Fruit fly (Drosophila melanogaster) whole organism, embryonic: ENCODE measurements around the gene Aatf.

Source experiments
- Atf3 ChIP-seq: fragments of 200-800 bp; sonication (Bioruptor generic); optimal IDR thresholded peaks from 3 replicates; lab custom pipeline; 2016; ENCODE audit warnings: missing biosample characterization, missing genetic modification characterization
- CG1024 ChIP-seq: fragments of 200-800 bp; sonication (Bioruptor generic); IDR thresholded peaks from 2 replicates; pipeline ENCODE4 v1.3.6; 2022; ENCODE audit warnings: missing biosample characterization, missing genetic modification characterization
- CG10274 ChIP-seq: fragments of 200-800 bp; sonication (Bioruptor generic); optimal IDR thresholded peaks from 3 replicates; lab custom pipeline; 2017; ENCODE audit warnings: missing biosample characterization, mild to moderate bottlenecking, missing genetic modification characterization
- CG10431 ChIP-seq: fragments of 200-800 bp; sonication (Bioruptor generic); optimal IDR thresholded peaks from 3 replicates; lab custom pipeline; 2018; ENCODE audit warnings: missing biosample characterization, mild to moderate bottlenecking, missing genetic modification characterization
- CG1233 ChIP-seq: fragments of 200-800 bp; sonication (Bioruptor generic); optimal IDR thresholded peaks from 4 replicates; lab custom pipeline; 2018; ENCODE audit warnings: missing biosample characterization, mild to moderate bottlenecking, missing genetic modification characterization
- CG12659 ChIP-seq: fragments of 200-800 bp; sonication (Bioruptor generic); optimal IDR thresholded peaks from 3 replicates; lab custom pipeline; 2017; ENCODE audit warnings: mild to moderate bottlenecking, missing biosample characterization, missing genetic modification reagents, missing genetic modification characterization
- CG13424 ChIP-seq: fragments of 200-800 bp; sonication (Bioruptor generic); optimal IDR thresholded peaks from 2 replicates; lab custom pipeline; 2019; ENCODE audit warnings: missing biosample characterization, mild to moderate bottlenecking, missing genetic modification characterization, moderate library complexity
- CG14667 ChIP-seq: fragments of 200-800 bp; sonication (Bioruptor generic); IDR thresholded peaks from 2 replicates; pipeline ENCODE4 v1.3.6; 2022; ENCODE audit warnings: missing biosample characterization, missing genetic modification characterization
- CG14965 ChIP-seq: fragments of 200-800 bp; sonication (Bioruptor generic); optimal IDR thresholded peaks from 2 replicates; lab custom pipeline; 2016; ENCODE audit warnings: missing biosample characterization, missing genetic modification characterization, borderline replicate concordance
- CG1529 ChIP-seq: fragments of 200-800 bp; sonication (Bioruptor generic); optimal IDR thresholded peaks from 3 replicates; lab custom pipeline; 2018; ENCODE audit warnings: missing biosample characterization, missing genetic modification characterization
- CG1603 ChIP-seq: fragments of 200-800 bp; sonication (Bioruptor generic); optimal IDR thresholded peaks from 2 replicates; lab custom pipeline; 2019; ENCODE audit warnings: missing biosample characterization, mild to moderate bottlenecking, missing genetic modification characterization, moderate library complexity
- CG1647 ChIP-seq: fragments of 200-800 bp; sonication (Bioruptor generic); optimal IDR thresholded peaks from 3 replicates; lab custom pipeline; 2016; ENCODE audit warnings: missing biosample characterization, missing genetic modification characterization
- CG2120 ChIP-seq: fragments of 200-800 bp; sonication (Bioruptor generic); optimal IDR thresholded peaks from 3 replicates; lab custom pipeline; 2016; ENCODE audit warnings: missing biosample characterization, missing genetic modification characterization
- CG2678 ChIP-seq: fragments of 200-800 bp; sonication (Bioruptor generic); optimal IDR thresholded peaks from 3 replicates; lab custom pipeline; 2019; ENCODE audit warnings: missing biosample characterization, mild to moderate bottlenecking, missing genetic modification characterization, moderate library complexity
- CG2889 ChIP-seq: fragments of 200-800 bp; sonication (Bioruptor generic); IDR thresholded peaks from 3 replicates; pipeline ENCODE4 v1.3.6; 2022; ENCODE audit warnings: missing biosample characterization, missing genetic modification characterization
- CG30403 ChIP-seq: fragments of 200-800 bp; sonication (Bioruptor generic); optimal IDR thresholded peaks from 3 replicates; lab custom pipeline; 2016; ENCODE audit warnings: missing biosample characterization, missing genetic modification characterization
- CG30431 ChIP-seq: fragments of 200-800 bp; sonication (Bioruptor generic); optimal IDR thresholded peaks from 2 replicates; lab custom pipeline; 2017; ENCODE audit warnings: missing biosample characterization, missing genetic modification characterization
- CG31441 ChIP-seq: fragments of 200-800 bp; sonication (Bioruptor generic); IDR thresholded peaks from 2 replicates; pipeline ENCODE4 v1.3.6; 2022; ENCODE audit warnings: missing biosample characterization, missing genetic modification characterization
- CG33213 ChIP-seq: fragments of 200-800 bp; sonication (Bioruptor generic); optimal IDR thresholded peaks from 3 replicates; lab custom pipeline; 2016; ENCODE audit warnings: missing biosample characterization, missing genetic modification characterization
- CG34376 ChIP-seq: fragments of 200-800 bp; sonication (Bioruptor generic); optimal IDR thresholded peaks from 2 replicates; lab custom pipeline; 2018; ENCODE audit warnings: missing biosample characterization, mild to moderate bottlenecking, missing genetic modification characterization
- CG42726 ChIP-seq: fragments of 200-800 bp; sonication (Bioruptor generic); IDR thresholded peaks from 2 replicates; pipeline ENCODE4 v1.3.6; 2022; ENCODE audit warnings: missing biosample characterization, missing genetic modification characterization; ENCODE audit not compliant: partially characterized antibody
- CG4404 ChIP-seq: fragments of 200-800 bp; sonication (Bioruptor generic); IDR thresholded peaks from 2 replicates; pipeline ENCODE4 v1.3.6; 2022; ENCODE audit warnings: missing biosample characterization, missing genetic modification characterization
- CG5953 ChIP-seq: fragments of 200-800 bp; sonication (Bioruptor generic); IDR thresholded peaks from 2 replicates; pipeline ENCODE4 v1.3.6; 2022; ENCODE audit warnings: missing biosample characterization, missing genetic modification characterization
- CG7745 ChIP-seq: fragments of 200-800 bp; sonication (Bioruptor generic); optimal IDR thresholded peaks from 2 replicates; lab custom pipeline; 2018; ENCODE audit warnings: missing biosample characterization, mild to moderate bottlenecking, missing genetic modification characterization, moderate library complexity
- CG7987 ChIP-seq: fragments of 200-800 bp; sonication (Bioruptor generic); optimal IDR thresholded peaks from 2 replicates; lab custom pipeline; 2018; ENCODE audit warnings: missing biosample characterization, mild to moderate bottlenecking, missing genetic modification characterization, moderate library complexity
- Doc2 ChIP-seq: fragments of 200-800 bp; sonication (Bioruptor generic); IDR thresholded peaks from 2 replicates; pipeline ENCODE4 v1.3.6; 2022; ENCODE audit warnings: missing biosample characterization, missing genetic modification characterization
- Dp ChIP-seq: fragments of 200-800 bp; sonication (Bioruptor generic); optimal IDR thresholded peaks from 2 replicates; lab custom pipeline; 2018; ENCODE audit warnings: missing biosample characterization, mild to moderate bottlenecking, missing genetic modification characterization, moderate library complexity
- HLH4C ChIP-seq: fragments of 200-800 bp; sonication (Bioruptor generic); IDR thresholded peaks from 3 replicates; pipeline ENCODE4 v1.3.6; 2022; ENCODE audit warnings: missing biosample characterization, missing genetic modification characterization; ENCODE audit not compliant: partially characterized antibody
- Hey ChIP-seq: fragments of 200-800 bp; sonication (Bioruptor generic); optimal IDR thresholded peaks from 3 replicates; lab custom pipeline; 2018; ENCODE audit warnings: missing biosample characterization, mild to moderate bottlenecking, missing genetic modification characterization
- Lhr ChIP-seq: fragments of 200-800 bp; sonication (Bioruptor generic); optimal IDR thresholded peaks from 3 replicates; lab custom pipeline; 2017; ENCODE audit warnings: mild to moderate bottlenecking, missing biosample characterization, missing genetic modification reagents, missing genetic modification characterization
- Med ChIP-seq: fragments of 200-800 bp; sonication (Bioruptor generic); peaks from one replicate; lab custom pipeline; 2016; ENCODE audit warnings: missing biosample characterization, missing genetic modification characterization, mild to moderate bottlenecking, inconsistent platforms, moderate library complexity
- NC2α ChIP-seq: fragments of 200-800 bp; sonication (Bioruptor generic); optimal IDR thresholded peaks from 2 replicates; lab custom pipeline; 2016; ENCODE audit warnings: missing biosample characterization, missing genetic modification characterization
- NfI ChIP-seq: fragments of 200-800 bp; sonication (Bioruptor generic); optimal IDR thresholded peaks from 3 replicates; lab custom pipeline; 2018; ENCODE audit warnings: missing biosample characterization, mild to moderate bottlenecking, missing genetic modification characterization, moderate library complexity
- Opbp ChIP-seq: fragments of 200-800 bp; sonication (Bioruptor generic); IDR thresholded peaks from 3 replicates; pipeline ENCODE4 v1.3.6; 2022; ENCODE audit warnings: missing biosample characterization, missing genetic modification characterization; ENCODE audit not compliant: partially characterized antibody
- ase ChIP-seq: fragments of 200-800 bp; sonication (Bioruptor generic); IDR thresholded peaks from 3 replicates; pipeline ENCODE4 v1.3.6; 2022; ENCODE audit warnings: missing biosample characterization, missing genetic modification characterization
- br ChIP-seq: fragments of >200 bp; optimal IDR thresholded peaks from 2 replicates; lab custom pipeline; 2017
- bsh ChIP-seq, 2 experiments: fragments of 200-800 bp; sonication (Bioruptor generic); optimal IDR thresholded peaks; 2 replicates each; lab custom pipeline; 2017 to 2018; ENCODE audit warnings: mild to moderate bottlenecking in 2 of 2, missing biosample characterization in 2 of 2, missing genetic modification characterization in 2 of 2, moderate library complexity in 1 of 2
- da ChIP-seq: fragments of 200-800 bp; sonication (Bioruptor generic); optimal IDR thresholded peaks from 2 replicates; lab custom pipeline; 2016; ENCODE audit warnings: missing biosample characterization, missing genetic modification characterization
- disco-r ChIP-seq: fragments of 200-800 bp; sonication (Bioruptor generic); optimal IDR thresholded peaks from 2 replicates; lab custom pipeline; 2016; ENCODE audit warnings: missing biosample characterization, missing genetic modification characterization
- lov ChIP-seq, 2 experiments: fragments of 200-800 bp in 1 of 2; fragments of >200 bp in 1 of 2; sonication (Bioruptor generic) in 1 of 2; IDR thresholded peaks in 1 of 2; optimal IDR thresholded peaks in 1 of 2; 2 replicates in 1 of 2; 3 replicates in 1 of 2; pipeline versions ENCODE4 v1.3.6 to Lab custom; 2017 to 2022; ENCODE audit warnings: missing biosample characterization in 1 of 2, missing genetic modification characterization in 1 of 2
- maf-S ChIP-seq: fragments of 200-800 bp; sonication (Bioruptor generic); optimal IDR thresholded peaks from 2 replicates; lab custom pipeline; 2016; ENCODE audit warnings: missing biosample characterization, missing genetic modification characterization
- nmo ChIP-seq: fragments of 200-800 bp; sonication (Bioruptor generic); optimal IDR thresholded peaks from 2 replicates; lab custom pipeline; 2018; ENCODE audit warnings: missing biosample characterization, mild to moderate bottlenecking, missing genetic modification characterization, moderate library complexity
- pb ChIP-seq: fragments of 200-800 bp; sonication (Bioruptor generic); optimal IDR thresholded peaks from 3 replicates; lab custom pipeline; 2016; ENCODE audit warnings: missing biosample characterization, missing genetic modification characterization
- sc ChIP-seq, 3 experiments: fragments of >200 bp in 2 of 3; fragments of 200-800 bp in 1 of 3; sonication (Bioruptor generic) in 1 of 3; optimal IDR thresholded peaks; 2 replicates in 2 of 3; 3 replicates in 1 of 3; lab custom pipeline; 2017; ENCODE audit warnings: mild to moderate bottlenecking in 1 of 3, missing biosample characterization in 1 of 3, missing genetic modification characterization in 1 of 3, missing genetic modification reagents in 1 of 3
- sens-2 ChIP-seq: fragments of 200-800 bp; sonication (Bioruptor generic); IDR thresholded peaks from 2 replicates; pipeline ENCODE4 v1.3.6; 2022; ENCODE audit warnings: missing biosample characterization, missing genetic modification characterization
- sima ChIP-seq: fragments of 200-800 bp; sonication (Bioruptor generic); optimal IDR thresholded peaks from 2 replicates; lab custom pipeline; 2016; ENCODE audit warnings: missing biosample characterization, missing genetic modification characterization
- sr ChIP-seq: fragments of 200-800 bp; sonication (Bioruptor generic); IDR thresholded peaks from 3 replicates; pipeline ENCODE4 v1.3.6; 2022; ENCODE audit warnings: missing biosample characterization, missing genetic modification characterization
- stwl ChIP-seq: fragments of 200-800 bp; sonication (Bioruptor generic); optimal IDR thresholded peaks from 3 replicates; lab custom pipeline; 2018; ENCODE audit warnings: missing biosample characterization, mild to moderate bottlenecking, missing genetic modification characterization, moderate library complexity
- tap ChIP-seq: fragments of 200-800 bp; optimal IDR thresholded peaks from 3 replicates; lab custom pipeline; 2019; ENCODE audit warnings: missing biosample characterization, mild to moderate bottlenecking, missing genetic modification characterization, moderate library complexity

Aatf gene

DNA sequence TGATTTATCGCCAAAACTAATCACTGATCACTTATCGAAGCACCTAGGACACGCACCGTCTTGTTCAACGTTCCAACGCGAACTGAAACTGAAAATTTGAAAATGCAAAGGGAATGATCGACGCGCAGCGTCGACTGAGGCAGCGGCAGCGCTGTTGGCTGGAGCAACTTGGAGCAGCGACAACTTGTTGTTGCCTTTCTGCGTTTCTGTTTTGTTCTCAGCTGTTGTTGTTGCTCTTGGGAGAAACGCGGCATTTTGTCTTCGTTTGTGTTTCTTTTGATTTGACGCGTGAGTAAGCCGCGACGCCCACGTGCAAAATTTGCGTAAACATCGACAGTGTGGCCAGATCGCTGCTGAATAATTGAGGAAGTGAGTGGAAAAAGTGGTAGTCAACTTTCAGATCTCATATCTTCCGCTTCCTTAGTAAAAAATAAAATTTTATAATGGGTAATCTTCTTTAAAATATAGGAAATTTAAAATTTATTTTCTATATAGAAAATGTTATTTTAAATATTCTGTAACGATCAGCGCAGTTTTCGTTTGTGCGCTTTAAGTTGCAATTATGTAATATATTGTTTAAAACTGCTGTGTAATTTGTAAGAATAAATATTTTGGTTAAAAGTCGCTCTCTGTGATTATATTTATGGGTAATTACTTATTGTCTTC lies 8.3 kb upstream of the Aatf start, which contains the start of gene Tsp (continued):
- TF ChIP-seq ase: no peak
- TF ChIP-seq CG7987 (GFP tag; lab: Kevin White, UChicago): no peak
- TF ChIP-seq HLH4C (GFP tag; lab: Robert Waterston, UW): no peak
- no peak for TF ChIP-seq CG1233 (GFP tag; lab: Kevin White, UChicago)
- TF ChIP-seq sc (optimal IDR thresholded peaks at IDR 0.05; lab: Kevin White, UChicago): no peak
- no peak for TF ChIP-seq sc (GFP tag; optimal IDR thresholded peaks at IDR 0.05; lab: Kevin White, UChicago)
- no peak for TF ChIP-seq CG2120 (GFP tag; lab: Kevin White, UChicago)
- TF ChIP-seq CG1647 (GFP tag; lab: Kevin White, UChicago): no peak
- peak; percentile 77 for TF ChIP-seq stwl (tag; lab: Kevin White, UChicago)
- TF ChIP-seq CG12659 (GFP tag; lab: Kevin White, UChicago): no peak
- no peak for TF ChIP-seq Lhr
- no peak for TF ChIP-seq tap (tag; lab: Kevin White, UChicago)
- no peak for TF ChIP-seq bsh (GFP tag; optimal IDR thresholded peaks at IDR 0.05; lab: Kevin White, UChicago)
- TF ChIP-seq CG34376: no peak
- TF ChIP-seq CG14667 (GFP tag; lab: Robert Waterston, UW): no peak
- TF ChIP-seq Med: peak; percentile 38
- TF ChIP-seq CG14965: no peak
- TF ChIP-seq NC2α: no peak
- TF ChIP-seq CG4404 (GFP tag; lab: Robert Waterston, UW): no peak
- TF ChIP-seq CG33213: no peak
- no peak for TF ChIP-seq sima
- TF ChIP-seq CG2678 (tag; lab: Kevin White, UChicago): peak; percentile 8
- TF ChIP-seq CG42726 (GFP tag; lab: Robert Waterston, UW): 0 out of 2 replicates have a peak, but pooled peaks have one; percentile 47
- no peak for TF ChIP-seq CG10431 (GFP tag; lab: Kevin White, UChicago)
- 0 out of 3 replicates have a peak, but pooled peaks have one; percentile 27 for TF ChIP-seq Opbp (GFP tag; lab: Robert Waterston, UW)
- no peak for TF ChIP-seq Doc2
- no peak for TF ChIP-seq NfI (GFP tag; lab: Kevin White, UChicago)
- TF ChIP-seq br: no peak
- no peak for TF ChIP-seq CG30431 (GFP tag; lab: Kevin White, UChicago)
- no peak for TF ChIP-seq lov (optimal IDR thresholded peaks at IDR 0.05; lab: Kevin White, UChicago)
- no peak for TF ChIP-seq lov (GFP tag; IDR thresholded peaks at IDR 0.05; lab: Robert Waterston, UW)
- TF ChIP-seq CG1529 (GFP tag; lab: Kevin White, UChicago): no peak
- TF ChIP-seq CG31441 (GFP tag; lab: Robert Waterston, UW): 0 out of 2 replicates have a peak, but pooled peaks have one; percentile 10
- TF ChIP-seq nmo (GFP tag; lab: Kevin White, UChicago): no peak
- TF ChIP-seq CG30403: no peak
- TF ChIP-seq CG10274 (GFP tag; lab: Kevin White, UChicago): no peak
- TF ChIP-seq pb (GFP tag; lab: Kevin White, UChicago): no peak
- no peak for TF ChIP-seq maf-S (GFP tag; lab: Kevin White, UChicago)
- no peak for TF ChIP-seq CG1024 (GFP tag; lab: Robert Waterston, UW)
- TF ChIP-seq sr (GFP tag; lab: Robert Waterston, UW): peak; percentile 86
- TF ChIP-seq Hey (tag; lab: Kevin White, UChicago): no peak
- TF ChIP-seq da: no peak
- no peak for TF ChIP-seq disco-r
- no peak for TF ChIP-seq CG7745 (tag; lab: Kevin White, UChicago)
- no peak for TF ChIP-seq CG13424
- no peak for TF ChIP-seq Atf3
- no peak for TF ChIP-seq CG1603 (tag; lab: Kevin White, UChicago)
- TF ChIP-seq CG2889: no peak
- TF ChIP-seq Dp (GFP tag; lab: Kevin White, UChicago): no peak
- no peak for TF ChIP-seq sens-2 (GFP tag; lab: Robert Waterston, UW)
- TF ChIP-seq CG5953 (GFP tag; lab: Robert Waterston, UW): no peak
